Worm (Caenorhabditis elegans): ENCODE measurements around the gene F07C6.2.

Gene F07C6.2

ce11 chrIV:12789088-12789487 is 1.9 kb upstream of the F07C6.2 start, which contains the start of gene F07C6.3:
Gene F07C6.3, plus strand, starts transcription at chrIV:12789235.
- no peak for TF ChIP-seq hmbx-1 (tag; optimal IDR thresholded peaks at IDR 0.05)
- TF ChIP-seq scrt-1 (GFP tag; IDR thresholded peaks at IDR 0.05), result no peak
- TF ChIP-seq ceh-13 (GFP tag; optimal IDR thresholded peaks at IDR 0.05), result no peak

ce11 chrIV:12792494-12792893 is 1.5 kb downstream of the F07C6.2 start, which contains the start of gene F07C6.6:
Gene F07C6.6, plus strand, starts transcription at chrIV:12792794.
- no peak for TF ChIP-seq hmbx-1 (tag; optimal IDR thresholded peaks at IDR 0.05)
- no peak for TF ChIP-seq aly-1 (tag; optimal IDR thresholded peaks at IDR 0.05)
- no peak for TF ChIP-seq sea-1 (GFP tag; conservative IDR thresholded peaks at IDR 0.05)
- TF ChIP-seq tra-4 (tag; optimal IDR thresholded peaks at IDR 0.05), result no peak
- no peak for TF ChIP-seq tbx-11 (GFP tag; IDR thresholded peaks at IDR 0.05)
- TF ChIP-seq ets-7 (tag; optimal IDR thresholded peaks at IDR 0.05), result no peak
- TF ChIP-seq F13C5.2 (tag; optimal IDR thresholded peaks at IDR 0.05), result no peak
- TF ChIP-seq pes-1 (GFP tag; IDR thresholded peaks at IDR 0.05), result no peak

- TF ChIP-seq ceh-13 (GFP tag; optimal IDR thresholded peaks at IDR 0.05) (no peak), hmg-4 (GFP tag; optimal IDR thresholded peaks at IDR 0.05) (no peak), tbx-11 (GFP tag; IDR thresholded peaks at IDR 0.05) (no peak), ets-7 (tag; optimal IDR thresholded peaks at IDR 0.05) (no peak), F13C5.2 (tag; optimal IDR thresholded peaks at IDR 0.05) (no peak), flt-1 (GFP tag; IDR thresholded peaks at IDR 0.05) (no peak), tbx-37 (GFP tag; conservative IDR thresholded peaks at IDR 0.05) (no peak), ceh-36 (tag; optimal IDR thresholded peaks at IDR 0.05) (no peak), sea-1 (GFP tag; conservative IDR thresholded peaks at IDR 0.05) (no peak), B0310.2 (tag; optimal IDR thresholded peaks at IDR 0.05) (no peak), ama-1 (optimal IDR thresholded peaks at IDR 0.05) (no peak), hnd-1 (tag; optimal IDR thresholded peaks at IDR 0.05) (no peak), aly-1 (tag; optimal IDR thresholded peaks at IDR 0.05) (no peak), pes-1 (GFP tag; IDR thresholded peaks at IDR 0.05) (no peak), hmbx-1 (tag; optimal IDR thresholded peaks at IDR 0.05) (no peak), scrt-1 (GFP tag; IDR thresholded peaks at IDR 0.05) (no peak)
These were observed 2.6 kb downstream of the F07C6.2 start, which contains the start of gene pin-2 for ce11 chrIV:12793621-12794020. Gene pin-2, plus strand, starts transcription at chrIV:12793847.

ce11 chrIV:12795371-12795936 is 4.5 kb downstream of the F07C6.2 start:
- TF ChIP-seq hmg-4 (GFP tag; optimal IDR thresholded peaks at IDR 0.05) (no peak), scrt-1 (GFP tag; IDR thresholded peaks at IDR 0.05) (peak; percentile 20; the same call in 1 of the 2 replicates)

- TF ChIP-seq tbx-37 (GFP tag; conservative IDR thresholded peaks at IDR 0.05) (no peak), B0310.2 (tag; optimal IDR thresholded peaks at IDR 0.05) (no peak), ets-7 (tag; optimal IDR thresholded peaks at IDR 0.05) (no peak), tbx-11 (GFP tag; IDR thresholded peaks at IDR 0.05) (no peak), aly-1 (tag; optimal IDR thresholded peaks at IDR 0.05) (no peak), hmg-4 (GFP tag; optimal IDR thresholded peaks at IDR 0.05) (no peak), sea-1 (GFP tag; conservative IDR thresholded peaks at IDR 0.05) (no peak), ceh-13 (GFP tag; optimal IDR thresholded peaks at IDR 0.05) (no peak), hmbx-1 (tag; optimal IDR thresholded peaks at IDR 0.05) (no peak), ama-1 (optimal IDR thresholded peaks at IDR 0.05) (no peak), flt-1 (GFP tag; IDR thresholded peaks at IDR 0.05) (no peak), ceh-36 (tag; optimal IDR thresholded peaks at IDR 0.05) (no peak), scrt-1 (GFP tag; IDR thresholded peaks at IDR 0.05) (no peak), hnd-1 (tag; optimal IDR thresholded peaks at IDR 0.05) (no peak), tra-4 (tag; optimal IDR thresholded peaks at IDR 0.05) (no peak)
These were observed 5.8 kb downstream of the F07C6.2 start for ce11 chrIV:12796811-12797210.

- TF ChIP-seq hnd-1 (tag; optimal IDR thresholded peaks at IDR 0.05) (no peak), ceh-36 (tag; optimal IDR thresholded peaks at IDR 0.05) (no peak), ceh-13 (GFP tag; optimal IDR thresholded peaks at IDR 0.05) (no peak), pes-1 (GFP tag; IDR thresholded peaks at IDR 0.05) (no peak), tbx-37 (GFP tag; conservative IDR thresholded peaks at IDR 0.05) (no peak), aly-1 (tag; optimal IDR thresholded peaks at IDR 0.05) (no peak), flt-1 (GFP tag; IDR thresholded peaks at IDR 0.05) (no peak), scrt-1 (GFP tag; IDR thresholded peaks at IDR 0.05) (no peak)
These were observed 14.6 kb downstream of the F07C6.2 start, which contains the start of gene F07C6.4 for ce11 chrIV:12805595-12805994. Gene F07C6.4, plus strand, starts transcription at chrIV:12805924.

- TF ChIP-seq ama-1 (optimal IDR thresholded peaks at IDR 0.05), result no peak
- no peak for TF ChIP-seq ceh-13 (GFP tag; optimal IDR thresholded peaks at IDR 0.05)
- TF ChIP-seq hnd-1 (tag; optimal IDR thresholded peaks at IDR 0.05), result no peak
- no peak for TF ChIP-seq scrt-1 (GFP tag; IDR thresholded peaks at IDR 0.05)
- TF ChIP-seq F13C5.2 (tag; optimal IDR thresholded peaks at IDR 0.05), result no peak
- TF ChIP-seq flt-1 (GFP tag; IDR thresholded peaks at IDR 0.05), result no peak
- TF ChIP-seq ets-7 (tag; optimal IDR thresholded peaks at IDR 0.05), result no peak
- no peak for TF ChIP-seq tra-4 (tag; optimal IDR thresholded peaks at IDR 0.05)
- no peak for TF ChIP-seq tbx-11 (GFP tag; IDR thresholded peaks at IDR 0.05)
- no peak for TF ChIP-seq B0310.2 (tag; optimal IDR thresholded peaks at IDR 0.05)
- no peak for TF ChIP-seq aly-1 (tag; optimal IDR thresholded peaks at IDR 0.05)
These were observed 20.6 kb downstream of the F07C6.2 start for ce11 chrIV:12811554-12811953.

- TF ChIP-seq B0310.2 (tag; optimal IDR thresholded peaks at IDR 0.05) (no peak), flt-1 (GFP tag; IDR thresholded peaks at IDR 0.05) (no peak), hmbx-1 (tag; optimal IDR thresholded peaks at IDR 0.05) (no peak), hmg-4 (GFP tag; optimal IDR thresholded peaks at IDR 0.05) (no peak), ceh-36 (tag; optimal IDR thresholded peaks at IDR 0.05) (peak; percentile 65), ama-1 (optimal IDR thresholded peaks at IDR 0.05) (no peak)
These were observed 22.9 kb downstream of the F07C6.2 start for ce11 chrIV:12813822-12814221.
